Fruit fly (Drosophila melanogaster) whole organism, embryonic: ENCODE measurements around the gene Sbf.

Experiments used
- Adf1 ChIP-seq: fragments of 200-800 bp; sonication (Bioruptor generic); IDR thresholded peaks from 2 replicates; pipeline ENCODE4 v1.3.6; 2022; ENCODE audit warnings: missing biosample characterization, missing genetic modification characterization
- Atf3 ChIP-seq: fragments of 200-800 bp; sonication (Bioruptor generic); optimal IDR thresholded peaks from 3 replicates; lab custom pipeline; 2016; ENCODE audit warnings: missing biosample characterization, missing genetic modification characterization
- C15 ChIP-seq: fragments of 200-800 bp; sonication (Bioruptor generic); IDR thresholded peaks from 3 replicates; pipeline ENCODE4 v1.3.6; 2022; ENCODE audit warnings: missing biosample characterization, missing genetic modification characterization
- CG1024 ChIP-seq: fragments of 200-800 bp; sonication (Bioruptor generic); IDR thresholded peaks from 2 replicates; pipeline ENCODE4 v1.3.6; 2022; ENCODE audit warnings: missing biosample characterization, missing genetic modification characterization
- CG10462 ChIP-seq: fragments of 200-800 bp; sonication (Bioruptor generic); optimal IDR thresholded peaks from 2 replicates; lab custom pipeline; 2016; ENCODE audit warnings: missing biosample characterization, missing genetic modification characterization
- CG10543 ChIP-seq: fragments of 200-800 bp; sonication (Bioruptor generic); optimal IDR thresholded peaks from 3 replicates; lab custom pipeline; 2017; ENCODE audit warnings: missing biosample characterization, mild to moderate bottlenecking, missing genetic modification characterization, moderate library complexity
- CG11093 ChIP-seq: fragments of 200-800 bp; sonication (Bioruptor generic); IDR thresholded peaks from 3 replicates; pipeline ENCODE4 v1.3.6; 2022; ENCODE audit warnings: missing biosample characterization, missing genetic modification characterization
- CG12155 ChIP-seq: fragments of 200-800 bp; sonication (Bioruptor generic); optimal IDR thresholded peaks from 3 replicates; lab custom pipeline; 2016; ENCODE audit warnings: missing biosample characterization, missing genetic modification characterization
- CG12219 ChIP-seq: fragments of 200-800 bp; sonication (Bioruptor generic); optimal IDR thresholded peaks from 3 replicates; lab custom pipeline; 2018; ENCODE audit warnings: missing biosample characterization, mild to moderate bottlenecking, missing genetic modification characterization
- CG13894 ChIP-seq: fragments of 200-800 bp; sonication (Bioruptor generic); optimal IDR thresholded peaks from 3 replicates; lab custom pipeline; 2018; ENCODE audit warnings: missing biosample characterization, mild to moderate bottlenecking, missing genetic modification characterization, moderate library complexity
- CG15514 ChIP-seq: fragments of 200-800 bp; sonication (Bioruptor generic); optimal IDR thresholded peaks from 3 replicates; lab custom pipeline; 2017; ENCODE audit warnings: missing biosample characterization, missing genetic modification characterization, mild to moderate bottlenecking, moderate library complexity, missing genetic modification reagents
- CG1792 ChIP-seq: fragments of 200-800 bp; sonication (Bioruptor generic); optimal IDR thresholded peaks from 2 replicates; lab custom pipeline; 2016; ENCODE audit warnings: missing biosample characterization, missing genetic modification characterization
- CG18262 ChIP-seq: fragments of 200-800 bp; optimal IDR thresholded peaks from 3 replicates; lab custom pipeline; 2019; ENCODE audit warnings: missing biosample characterization, mild to moderate bottlenecking, missing genetic modification characterization, moderate library complexity
- CG32767 ChIP-seq: fragments of 200-800 bp; sonication (Bioruptor generic); IDR thresholded peaks from 2 replicates; pipeline ENCODE4 v1.3.6; 2022; ENCODE audit warnings: missing biosample characterization, missing genetic modification characterization
- CG6272 ChIP-seq: fragments of 200-800 bp; sonication (Bioruptor generic); IDR thresholded peaks from 2 replicates; pipeline ENCODE4 v1.3.6; 2022; ENCODE audit warnings: missing biosample characterization, missing genetic modification characterization
- CG6654 ChIP-seq: fragments of 200-800 bp; sonication (Bioruptor generic); optimal IDR thresholded peaks from 2 replicates; lab custom pipeline; 2017; ENCODE audit warnings: missing biosample characterization, mild to moderate bottlenecking, missing genetic modification characterization
- CG6689 ChIP-seq: fragments of 200-800 bp; sonication (Bioruptor generic); IDR thresholded peaks from 2 replicates; pipeline ENCODE4 v1.3.6; 2022; ENCODE audit warnings: missing biosample characterization, missing genetic modification characterization
- CG8089 ChIP-seq: fragments of 200-800 bp; sonication (Bioruptor generic); optimal IDR thresholded peaks from 3 replicates; lab custom pipeline; 2016; ENCODE audit warnings: missing biosample characterization, missing genetic modification characterization
- Deaf1 ChIP-seq: fragments of 200-800 bp; optimal IDR thresholded peaks from 3 replicates; lab custom pipeline; 2019; ENCODE audit warnings: missing biosample characterization, mild to moderate bottlenecking, missing genetic modification characterization, moderate library complexity
- Dek ChIP-seq: fragments of 200-800 bp; sonication (Bioruptor generic); optimal IDR thresholded peaks from 3 replicates; lab custom pipeline; 2019; ENCODE audit warnings: missing biosample characterization, mild to moderate bottlenecking, missing genetic modification characterization, moderate library complexity
- Ets65A ChIP-seq: fragments of 200-800 bp; sonication (Bioruptor generic); peaks from one replicate; lab custom pipeline; 2016; ENCODE audit warnings: missing biosample characterization, missing genetic modification characterization
- Med ChIP-seq: fragments of 200-800 bp; sonication (Bioruptor generic); peaks from one replicate; lab custom pipeline; 2016; ENCODE audit warnings: missing biosample characterization, missing genetic modification characterization, mild to moderate bottlenecking, inconsistent platforms, moderate library complexity
- Meics ChIP-seq: fragments of 200-800 bp; sonication (Bioruptor generic); optimal IDR thresholded peaks from 2 replicates; lab custom pipeline; 2017; ENCODE audit warnings: missing biosample characterization, mild to moderate bottlenecking, missing genetic modification characterization
- Optix ChIP-seq: fragments of 200-800 bp; sonication (Bioruptor generic); IDR thresholded peaks from 3 replicates; pipeline ENCODE4 v1.3.6; 2022; ENCODE audit warnings: missing biosample characterization, missing genetic modification characterization
- Side ChIP-seq: fragments of 200-800 bp; sonication (Bioruptor generic); optimal IDR thresholded peaks from 2 replicates; lab custom pipeline; 2016; ENCODE audit warnings: missing biosample characterization, missing genetic modification characterization
- TFAM ChIP-seq: fragments of 200-800 bp; sonication (Bioruptor generic); optimal IDR thresholded peaks from 2 replicates; lab custom pipeline; 2017; ENCODE audit warnings: missing biosample characterization, missing genetic modification characterization, inconsistent platforms
- Usf ChIP-seq: fragments of 200-800 bp; sonication (Bioruptor generic); optimal IDR thresholded peaks from 2 replicates; lab custom pipeline; 2017; ENCODE audit warnings: missing genotype, missing biosample characterization, missing genetic modification characterization
- Xbp1 ChIP-seq: fragments of 200-800 bp; sonication (Bioruptor generic); optimal IDR thresholded peaks from 3 replicates; lab custom pipeline; 2016; ENCODE audit warnings: missing biosample characterization, mild to moderate bottlenecking, missing genetic modification characterization
- al ChIP-seq: fragments of 200-800 bp; sonication (Bioruptor generic); IDR thresholded peaks from 2 replicates; pipeline ENCODE4 v1.3.6; 2022; ENCODE audit warnings: missing biosample characterization, missing genetic modification characterization
- ap ChIP-seq: fragments of 200-800 bp; sonication (Bioruptor generic); IDR thresholded peaks from 2 replicates; pipeline ENCODE4 v1.3.6; 2022; ENCODE audit warnings: missing biosample characterization, missing genetic modification characterization
- ato ChIP-seq: fragments of 200-800 bp; sonication (Bioruptor generic); IDR thresholded peaks from 2 replicates; pipeline ENCODE4 v1.3.6; 2022; ENCODE audit warnings: missing biosample characterization, missing genetic modification characterization; ENCODE audit not compliant: partially characterized antibody
- br ChIP-seq: fragments of >200 bp; optimal IDR thresholded peaks from 2 replicates; lab custom pipeline; 2017
- cg ChIP-seq: fragments of 200-800 bp; sonication (Bioruptor generic); optimal IDR thresholded peaks from 3 replicates; lab custom pipeline; 2019; ENCODE audit warnings: missing biosample characterization, mild to moderate bottlenecking, missing genetic modification characterization, moderate library complexity
- cwo ChIP-seq: fragments of 200-800 bp; sonication (Bioruptor generic); optimal IDR thresholded peaks from 3 replicates; lab custom pipeline; 2017; ENCODE audit warnings: missing biosample characterization, missing genetic modification characterization, mild to moderate bottlenecking, moderate library complexity, missing genetic modification reagents
- emc ChIP-seq: fragments of 200-800 bp; sonication (Bioruptor generic); optimal IDR thresholded peaks from 2 replicates; lab custom pipeline; 2016; ENCODE audit warnings: missing biosample characterization, missing genetic modification characterization
- gcm2 ChIP-seq: fragments of 200-800 bp; sonication (Bioruptor generic); optimal IDR thresholded peaks from 2 replicates; lab custom pipeline; 2016; ENCODE audit warnings: missing biosample characterization, missing genetic modification characterization
- gro ChIP-seq: fragments of 200-800 bp; sonication (Bioruptor generic); optimal IDR thresholded peaks from 2 replicates; lab custom pipeline; 2016; ENCODE audit warnings: missing biosample characterization, missing genetic modification characterization
- gsb-n ChIP-seq: fragments of 200-800 bp; sonication (Bioruptor generic); optimal IDR thresholded peaks from 3 replicates; lab custom pipeline; 2018; ENCODE audit warnings: missing biosample characterization, mild to moderate bottlenecking, missing genetic modification characterization
- ham ChIP-seq: fragments of 200-800 bp; sonication (Bioruptor generic); IDR thresholded peaks from 2 replicates; pipeline ENCODE4 v1.3.6; 2022; ENCODE audit warnings: missing biosample characterization, missing genetic modification characterization
- lbe ChIP-seq: fragments of 200-800 bp; sonication (Bioruptor generic); optimal IDR thresholded peaks from 2 replicates; lab custom pipeline; 2016; ENCODE audit warnings: missing biosample characterization, mild to moderate bottlenecking, missing genetic modification characterization
- mld ChIP-seq: fragments of 200-800 bp; sonication (Bioruptor generic); IDR thresholded peaks from 3 replicates; pipeline ENCODE4 v1.3.6; 2022; ENCODE audit warnings: missing biosample characterization, missing genetic modification characterization; ENCODE audit not compliant: partially characterized antibody
- nmo ChIP-seq: fragments of 200-800 bp; sonication (Bioruptor generic); optimal IDR thresholded peaks from 2 replicates; lab custom pipeline; 2018; ENCODE audit warnings: missing biosample characterization, mild to moderate bottlenecking, missing genetic modification characterization, moderate library complexity
- peb ChIP-seq: fragments of 200-800 bp; sonication (Bioruptor generic); IDR thresholded peaks from 2 replicates; pipeline ENCODE4 v1.3.6; 2022; ENCODE audit warnings: missing biosample characterization, missing genetic modification characterization
- prd ChIP-seq, 3 experiments: fragments of >200 bp in 2 of 3; fragments of 200-800 bp in 1 of 3; sonication (Bioruptor generic) in 1 of 3; optimal IDR thresholded peaks in 2 of 3; IDR thresholded peaks in 1 of 3; 2 replicates in 2 of 3; 3 replicates in 1 of 3; pipeline versions ENCODE4 v1.3.6 to Lab custom; 2017 to 2022; ENCODE audit warnings: missing biosample characterization in 1 of 3, missing genetic modification characterization in 1 of 3
- sc ChIP-seq, 3 experiments: fragments of >200 bp in 2 of 3; fragments of 200-800 bp in 1 of 3; sonication (Bioruptor generic) in 1 of 3; optimal IDR thresholded peaks; 2 replicates in 2 of 3; 3 replicates in 1 of 3; lab custom pipeline; 2017; ENCODE audit warnings: mild to moderate bottlenecking in 1 of 3, missing biosample characterization in 1 of 3, missing genetic modification characterization in 1 of 3, missing genetic modification reagents in 1 of 3
- scrt ChIP-seq: fragments of 200-800 bp; sonication (Bioruptor generic); optimal IDR thresholded peaks from 2 replicates; lab custom pipeline; 2018; ENCODE audit warnings: missing biosample characterization, mild to moderate bottlenecking, missing genetic modification characterization, moderate library complexity
- sd ChIP-seq: fragments of 200-800 bp; sonication (Bioruptor generic); optimal IDR thresholded peaks from 3 replicates; lab custom pipeline; 2018; ENCODE audit warnings: missing biosample characterization, mild to moderate bottlenecking, missing genetic modification characterization, moderate library complexity
- sqz ChIP-seq: fragments of 200-800 bp; sonication (Bioruptor generic); optimal IDR thresholded peaks from 3 replicates; lab custom pipeline; 2018; ENCODE audit warnings: missing biosample characterization, mild to moderate bottlenecking, missing genetic modification characterization
- twi ChIP-seq: fragments of 200-800 bp; optimal IDR thresholded peaks from 2 replicates; lab custom pipeline; 2019; ENCODE audit warnings: missing biosample characterization, mild to moderate bottlenecking, missing genetic modification characterization, moderate library complexity

The Sbf gene

DNA sequence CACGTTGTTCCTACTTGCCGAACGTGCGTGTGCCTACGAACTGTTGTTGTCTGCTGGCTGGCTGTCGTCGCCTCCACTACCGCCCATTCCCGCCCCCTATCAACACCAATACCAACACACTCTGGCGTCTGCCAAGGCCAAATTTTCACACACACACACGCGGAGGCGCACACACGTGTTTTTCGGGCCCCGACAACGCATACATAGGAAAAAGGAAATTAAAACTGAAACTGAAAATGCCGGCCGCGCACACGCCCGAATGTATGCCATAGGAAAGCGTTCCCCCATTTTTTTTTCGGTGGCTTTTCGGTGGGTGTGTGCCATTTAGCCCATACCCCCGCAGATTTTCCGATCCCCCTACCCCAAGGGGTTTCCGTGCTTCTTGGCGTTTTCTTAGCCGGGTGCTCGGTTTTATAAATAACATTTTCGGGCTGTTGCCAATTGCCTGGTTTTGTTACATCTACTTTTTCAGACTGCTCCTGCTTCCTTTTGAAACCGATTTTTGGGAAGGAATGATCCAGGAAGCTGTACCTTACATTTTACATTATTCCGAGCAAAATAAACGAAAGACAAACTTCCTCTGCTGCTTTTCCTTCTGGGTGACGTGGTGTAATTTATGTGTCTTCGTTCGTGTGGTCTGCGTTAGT, 24.4 kb downstream of the Sbf start (continued):
- TF ChIP-seq Atf3 (GFP tag; lab: Kevin White, UChicago) (no peak), TFAM (GFP tag; lab: Kevin White, UChicago) (no peak), cwo (peak; percentile 39), CG13894 (tag; lab: Kevin White, UChicago) (peak; percentile 21), gro (no peak), Med (peak; percentile 71), Optix (GFP tag; lab: Robert Waterston, UW) (no peak), br (no peak), emc (GFP tag; lab: Kevin White, UChicago) (no peak), Deaf1 (peak; percentile 43), CG1024 (GFP tag; lab: Robert Waterston, UW) (no peak), sc (optimal IDR thresholded peaks at IDR 0.05; lab: Kevin White, UChicago) (no peak), sc (GFP tag; optimal IDR thresholded peaks at IDR 0.05; lab: Kevin White, UChicago) (no peak), mld (GFP tag; lab: Robert Waterston, UW) (no peak), CG10543 (no peak), sd (tag; lab: Kevin White, UChicago) (no peak), ham (GFP tag; lab: Robert Waterston, UW) (no peak), twi (tag; lab: Kevin White, UChicago) (peak; percentile 35), Ets65A (peak; percentile 66), gcm2 (no peak), cg (GFP tag; lab: Kevin White, UChicago) (peak; percentile 74), CG6272 (GFP tag; lab: Robert Waterston, UW) (0 out of 2 replicates have a peak, but pooled peaks have one; percentile 20), peb (GFP tag; lab: Robert Waterston, UW) (no peak), CG10462 (no peak), scrt (GFP tag; lab: Kevin White, UChicago) (no peak)

DNA sequence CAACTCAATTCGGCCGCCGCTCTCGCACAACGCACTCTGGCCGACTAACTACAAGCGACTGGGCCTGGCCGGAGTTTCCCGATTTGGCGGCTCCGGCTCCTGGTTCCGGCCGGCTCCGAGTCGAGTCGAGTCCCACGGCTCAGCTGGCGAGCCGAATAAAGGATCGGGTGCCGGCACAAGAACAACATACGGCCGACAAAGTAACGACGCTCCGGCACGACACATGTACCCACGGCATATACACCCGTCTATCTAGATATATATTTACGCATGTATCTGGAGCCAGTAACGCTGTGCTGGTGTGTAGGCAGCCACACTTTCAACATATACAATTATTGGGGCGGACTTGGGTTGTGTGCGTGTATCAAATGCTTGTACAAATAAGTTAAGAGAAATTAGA, 25.3 kb downstream of the Sbf start:
- TF ChIP-seq ato (GFP tag; lab: Robert Waterston, UW), result no peak
- TF ChIP-seq CG18262 (tag; lab: Kevin White, UChicago), result no peak
- TF ChIP-seq CG15514, result peak; percentile 39
- no peak for TF ChIP-seq Usf (GFP tag; lab: Kevin White, UChicago)
- TF ChIP-seq nmo (GFP tag; lab: Kevin White, UChicago), result no peak
- no peak for TF ChIP-seq ap
- TF ChIP-seq CG6654 (GFP tag; lab: Kevin White, UChicago), result no peak
- peak; percentile 42 for TF ChIP-seq CG13894 (tag; lab: Kevin White, UChicago)
- no peak for TF ChIP-seq CG1792 (GFP tag; lab: Kevin White, UChicago)
- no peak for TF ChIP-seq CG12155 (GFP tag; lab: Kevin White, UChicago)
- TF ChIP-seq prd (optimal IDR thresholded peaks at IDR 0.05; lab: Kevin White, UChicago), result no peak
- no peak for TF ChIP-seq prd (GFP tag; IDR thresholded peaks at IDR 0.05; lab: Robert Waterston, UW)
- no peak for TF ChIP-seq al
- TF ChIP-seq CG32767 (GFP tag; lab: Robert Waterston, UW), result 0 out of 2 replicates have a peak, but pooled peaks have one; percentile 25
- no peak for TF ChIP-seq CG11093 (GFP tag; lab: Robert Waterston, UW)
- TF ChIP-seq Dek (tag; lab: Kevin White, UChicago), result no peak
- TF ChIP-seq CG12219, result no peak
- TF ChIP-seq sd (tag; lab: Kevin White, UChicago), result no peak
- peak; percentile 57 for TF ChIP-seq Deaf1
- 0 out of 2 replicates have a peak, but pooled peaks have one; percentile 7 for TF ChIP-seq CG6689 (GFP tag; lab: Robert Waterston, UW)
- no peak for TF ChIP-seq CG8089
- TF ChIP-seq C15 (GFP tag; lab: Robert Waterston, UW), result no peak
- TF ChIP-seq lbe (GFP tag; lab: Kevin White, UChicago), result no peak
- no peak for TF ChIP-seq ham (GFP tag; lab: Robert Waterston, UW)
- no peak for TF ChIP-seq sqz (GFP tag; lab: Kevin White, UChicago)
- TF ChIP-seq Adf1 (GFP tag; lab: Robert Waterston, UW), result no peak
- no peak for TF ChIP-seq Meics (GFP tag; lab: Kevin White, UChicago)
- TF ChIP-seq gsb-n, result no peak
- no peak for TF ChIP-seq Xbp1 (GFP tag; lab: Kevin White, UChicago)
- TF ChIP-seq Side (GFP tag; lab: Kevin White, UChicago), result no peak
- peak; percentile 62 for TF ChIP-seq Med
